Comparison of ENCODE assay signal across 5 worm cellular contexts in genomic region chrV:4495114-4495819, ce11.
A peak's percentile ranks its signal among the peaks of the same experiment; 100 is the strongest.
TF ChIP-seq lines count a peak whose summit lies in the region.

No protein-coding gene starts in this region.

TF ChIP-seq in whole organism, L1 larva, 84 proteins besides CTCF, POLR2A, EP300 and RAD21 (continues in another document):
- TF ChIP-seq egl-27 (tag; optimal IDR thresholded peaks at IDR 0.05; lab: Kevin White, UChicago) = no peak
- TF ChIP-seq elt-3 (tag; optimal IDR thresholded peaks at IDR 0.05; lab: Kevin White, UChicago) = no peak
- no peak for TF ChIP-seq mdl-1 (tag; optimal IDR thresholded peaks at IDR 0.05; lab: Kevin White, UChicago)
- TF ChIP-seq pag-3 (tag; optimal IDR thresholded peaks at IDR 0.05; lab: Kevin White, UChicago; ENCODE audit: borderline replicate concordance, insufficient read depth) = no peak
- TF ChIP-seq tbx-2 (tag; optimal IDR thresholded peaks at IDR 0.05; lab: Kevin White, UChicago) = peak; percentile 25
- TF ChIP-seq ztf-11 (tag; optimal IDR thresholded peaks at IDR 0.05; lab: Kevin White, UChicago) = peak in 1 of 2 experiments; percentile 33
- TF ChIP-seq hpl-2 (GFP tag; optimal IDR thresholded peaks at IDR 0.05; lab: Kevin White, UChicago) = no peak
- TF ChIP-seq zip-4 (GFP tag; optimal IDR thresholded peaks at IDR 0.05; lab: Kevin White, UChicago) = no peak
- peak; percentile 20 for TF ChIP-seq nhr-85 (tag; lab: Kevin White, UChicago)
- no peak for TF ChIP-seq nhr-71 (tag; optimal IDR thresholded peaks at IDR 0.05; lab: Kevin White, UChicago)
- no peak for TF ChIP-seq nhr-90 (tag; optimal IDR thresholded peaks at IDR 0.05; lab: Kevin White, UChicago; ENCODE audit: poor library complexity)
- no peak for TF ChIP-seq unc-86 (tag; optimal IDR thresholded peaks at IDR 0.05; lab: Kevin White, UChicago)
- no peak for TF ChIP-seq efl-3 (GFP tag; optimal IDR thresholded peaks at IDR 0.05; lab: Kevin White, UChicago)
- TF ChIP-seq nhr-28 (tag; optimal IDR thresholded peaks at IDR 0.05; lab: Kevin White, UChicago) = no peak
- TF ChIP-seq ceh-82 (tag; optimal IDR thresholded peaks at IDR 0.05; lab: Kevin White, UChicago) = peak in 1 of 3 experiments; percentile 17
- no peak for TF ChIP-seq grh-1 (GFP tag; IDR thresholded peaks at IDR 0.05; lab: Robert Waterston, UW)
- TF ChIP-seq nhr-76 (tag; optimal IDR thresholded peaks at IDR 0.05; lab: Kevin White, UChicago) = no peak
- TF ChIP-seq lin-14 (GFP tag; optimal IDR thresholded peaks at IDR 0.05; lab: Kevin White, UChicago) = peak; percentile 66
- TF ChIP-seq elt-2 (tag; optimal IDR thresholded peaks at IDR 0.05; lab: Kevin White, UChicago) = no peak

TF ChIP-seq in whole organism, L3 larva, 47 proteins besides CTCF, POLR2A, EP300 and RAD21:
- TF ChIP-seq zag-1 (tag; optimal IDR thresholded peaks at IDR 0.05; lab: Kevin White, UChicago) (no peak), nfya-1 (tag; optimal IDR thresholded peaks at IDR 0.05; lab: Kevin White, UChicago; ENCODE audit: insufficient read depth) (peak; percentile 16), ceh-9 (tag; optimal IDR thresholded peaks at IDR 0.05; lab: Kevin White, UChicago) (no peak), elt-2 (tag; optimal IDR thresholded peaks at IDR 0.05; lab: Kevin White, UChicago) (peak; percentile 69), lin-39 (tag; optimal IDR thresholded peaks at IDR 0.05; lab: Kevin White, UChicago) (peak; percentile 81), unc-62 (GFP tag; optimal IDR thresholded peaks at IDR 0.05; lab: Kevin White, UChicago) (peak; percentile 93)
TF ChIP-seq in whole organism, L3 larva: peak in this region for 4.

TF ChIP-seq in whole organism, early embryonic, 17 proteins besides CTCF, POLR2A, EP300 and RAD21:
- TF ChIP-seq hmg-4 (GFP tag; optimal IDR thresholded peaks at IDR 0.05; lab: Kevin White, UChicago) (peak; percentile 41), ceh-36 (tag; optimal IDR thresholded peaks at IDR 0.05; lab: Kevin White, UChicago) (peak; percentile 10), scrt-1 (GFP tag; IDR thresholded peaks at IDR 0.05; lab: Robert Waterston, UW) (no peak), pes-1 (GFP tag; IDR thresholded peaks at IDR 0.05; lab: Robert Waterston, UW) (no peak)

TF ChIP-seq in whole organism, midembryonic, 9 proteins besides CTCF, POLR2A, EP300 and RAD21:
- TF ChIP-seq tab-1 (GFP tag; IDR thresholded peaks at IDR 0.05; lab: Robert Waterston, UW) = peak; percentile 63; the same call in 1 of the 2 replicates
- no peak for TF ChIP-seq ref-1 (GFP tag; conservative IDR thresholded peaks at IDR 0.05; lab: Robert Waterston, UW)
- no peak for TF ChIP-seq T22C8.4 (GFP tag; IDR thresholded peaks at IDR 0.05; lab: Robert Waterston, UW)
- TF ChIP-seq flt-1 (GFP tag; IDR thresholded peaks at IDR 0.05; lab: Robert Waterston, UW) = peak; percentile 45; the same call in 1 of the 2 replicates
- no peak for TF ChIP-seq cog-1 (tag; optimal IDR thresholded peaks at IDR 0.05; lab: Kevin White, UChicago)

TF ChIP-seq in whole organism, young adult, 124 proteins besides CTCF, POLR2A, EP300 and RAD21:
- TF ChIP-seq aptf-2 (GFP tag; conservative IDR thresholded peaks at IDR 0.05; lab: Robert Waterston, UW) (no peak), bed-2 (GFP tag; IDR thresholded peaks at IDR 0.05; lab: Robert Waterston, UW) (no peak), dox-1 (GFP tag; IDR thresholded peaks at IDR 0.05; lab: Robert Waterston, UW) (peak; percentile 58), egrh-3 (GFP tag; IDR thresholded peaks at IDR 0.05; lab: Robert Waterston, UW) (peak; percentile 70; the same call in 1 of the 2 replicates), cebp-2 (GFP tag; IDR thresholded peaks at IDR 0.05; lab: Robert Waterston, UW) (0 out of 2 replicates have a peak, but pooled peaks have one; percentile 20), egl-44 (GFP tag; IDR thresholded peaks at IDR 0.05; lab: Robert Waterston, UW) (0 out of 2 replicates have a peak, but pooled peaks have one; percentile 32), C06A6.2 (GFP tag; conservative IDR thresholded peaks at IDR 0.05; lab: Robert Waterston, UW) (no peak), tbp1 (GFP tag; optimal IDR thresholded peaks at IDR 0.05; lab: Kevin White, UChicago) (no peak), zfh-2 (GFP tag; conservative IDR thresholded peaks at IDR 0.05; lab: Robert Waterston, UW) (peak; percentile 92), lin-35 (GFP tag; optimal IDR thresholded peaks at IDR 0.05; lab: Kevin White, UChicago) (no peak), B0336.3 (GFP tag; IDR thresholded peaks at IDR 0.05; lab: Robert Waterston, UW) (peak; percentile 27; the same call in 1 of the 2 replicates), nhr-80 (tag; optimal IDR thresholded peaks at IDR 0.05; lab: Kevin White, UChicago) (peak; percentile 71), madf-10 (tag; optimal IDR thresholded peaks at IDR 0.05; lab: Kevin White, UChicago) (no peak), let-607 (tag; optimal IDR thresholded peaks at IDR 0.05; lab: Kevin White, UChicago) (peak in 1 of 2 experiments; percentile 64), nhr-120 (GFP tag; IDR thresholded peaks at IDR 0.05; lab: Robert Waterston, UW) (no peak), aptf-3 (GFP tag; IDR thresholded peaks at IDR 0.05; lab: Robert Waterston, UW) (no peak), ama-1 (optimal IDR thresholded peaks at IDR 0.05; lab: Kevin White, UChicago) (no peak), ama-1 (GFP tag; optimal IDR thresholded peaks at IDR 0.05; lab: Kevin White, UChicago) (no peak), fkh-3 (tag; optimal IDR thresholded peaks at IDR 0.05; lab: Kevin White, UChicago) (no peak), F49E8.2 (tag; optimal IDR thresholded peaks at IDR 0.05; lab: Kevin White, UChicago; ENCODE audit: insufficient read depth) (no peak), mcd-1 (GFP tag; IDR thresholded peaks at IDR 0.05; lab: Robert Waterston, UW) (peak; percentile 26; the same call in 1 of the 2 replicates), cebp-1 (GFP tag; IDR thresholded peaks at IDR 0.05; lab: Robert Waterston, UW) (no peak), cebp-1 (tag; optimal IDR thresholded peaks at IDR 0.05; lab: Kevin White, UChicago) (peak; percentile 37), F39B2.1 (GFP tag; IDR thresholded peaks at IDR 0.05; lab: Robert Waterston, UW) (no peak), attf-6 (GFP tag; IDR thresholded peaks at IDR 0.05; lab: Robert Waterston, UW) (no peak), F52B5.7 (tag; optimal IDR thresholded peaks at IDR 0.05; lab: Kevin White, UChicago) (no peak), T26A5.8 (tag; optimal IDR thresholded peaks at IDR 0.05; lab: Kevin White, UChicago) (no peak)

Comparison
In these comparisons a context has a peak if more than half of its experiments do, and no peak if none do; other contexts are left out.
1. Of the 8 proteins assayed by ChIP-seq in both whole organism, young adult and whole organism, L1 larva: peak only in whole organism, young adult: none; only in whole organism, L1 larva: unc-62; in both: none; in neither: 7.